Worm (Caenorhabditis elegans) whole organism, L3 larva: ENCODE data around the gene D1086.1.

Experiments
- ama-1 ChIP-seq: fragments of 150-350 bp; optimal IDR thresholded peaks from 2 replicates; lab custom pipeline; 2018
- zag-1 ChIP-seq: fragments of 150-350 bp; optimal IDR thresholded peaks from 2 replicates; lab custom pipeline; 2014; ENCODE audit warnings: missing biosample characterization, missing genetic modification characterization

ce11 chrV:14092403-14092802 lies 6.3 kb upstream of the D1086.1 start, which contains the start of gene D1086.3:
- TF ChIP-seq ama-1 (lab: Kevin White, UChicago) (peak; percentile 90), zag-1 (tag; lab: Kevin White, UChicago) (no peak)
